Worm (Caenorhabditis elegans): ENCODE results near the gene cyp-29A4.

DNA sequence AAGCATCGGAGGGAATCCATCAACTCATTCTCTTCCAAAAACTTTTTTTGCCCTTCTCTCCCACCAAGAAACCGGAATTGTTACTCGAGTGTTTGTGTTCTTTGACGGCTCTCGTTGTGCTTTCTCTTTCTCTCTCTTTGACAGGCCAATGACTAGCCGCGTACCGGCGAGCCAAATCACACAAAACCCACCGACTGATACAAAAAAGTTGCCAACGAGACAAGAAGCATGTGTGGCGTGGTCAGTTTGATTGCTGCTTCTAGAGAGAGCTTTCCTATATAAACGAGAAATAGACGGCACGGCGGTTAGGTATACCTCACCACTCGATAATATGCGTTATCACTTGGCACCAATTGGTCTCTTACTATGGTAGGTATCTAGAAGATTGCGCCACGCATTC is 38.8 kb upstream of the cyp-29A4 start, which contains the start of gene pqn-63:
- TF ChIP-seq hmg-4 (GFP tag; optimal IDR thresholded peaks at IDR 0.05) = no peak
- no peak for TF ChIP-seq ama-1 (optimal IDR thresholded peaks at IDR 0.05)
- TF ChIP-seq tbx-11 (GFP tag; IDR thresholded peaks at IDR 0.05) = no peak
- TF ChIP-seq ceh-13 (GFP tag; optimal IDR thresholded peaks at IDR 0.05) = no peak
- TF ChIP-seq B0310.2 (tag; optimal IDR thresholded peaks at IDR 0.05) = no peak
- no peak for TF ChIP-seq pes-1 (GFP tag; IDR thresholded peaks at IDR 0.05)
- no peak for TF ChIP-seq tra-4 (tag; optimal IDR thresholded peaks at IDR 0.05)
- no peak for TF ChIP-seq ceh-36 (tag; optimal IDR thresholded peaks at IDR 0.05)
- no peak for TF ChIP-seq ets-7 (tag; optimal IDR thresholded peaks at IDR 0.05)
- no peak for TF ChIP-seq F13C5.2 (tag; optimal IDR thresholded peaks at IDR 0.05)
- no peak for TF ChIP-seq scrt-1 (GFP tag; IDR thresholded peaks at IDR 0.05)
- no peak for TF ChIP-seq hmbx-1 (tag; optimal IDR thresholded peaks at IDR 0.05)
- no peak for TF ChIP-seq hnd-1 (tag; optimal IDR thresholded peaks at IDR 0.05)

All from whole organism, early embryonic.